Worm (Caenorhabditis elegans) whole organism, mixed stage, embryonic: ENCODE measurements around the gene dod-20.

Experiments
- blmp-1 ChIP-seq: fragments of 150-350 bp; optimal IDR thresholded peaks from 2 replicates; lab custom pipeline; 2014; ENCODE audit warnings: missing biosample characterization, missing genetic modification characterization
- ces-1 ChIP-seq: fragments of 150-350 bp; optimal IDR thresholded peaks from 2 replicates; lab custom pipeline; 2014; ENCODE audit warnings: missing biosample characterization, missing genetic modification reagents, missing genetic modification characterization
- elt-1 ChIP-seq: sonication (generic microtip); optimal IDR thresholded peaks from 2 replicates; lab custom pipeline; 2017; ENCODE audit warnings: missing genetic modification characterization, mild to moderate bottlenecking, missing compliant biosample characterization, antibody characterized with exemption, moderate library complexity, borderline replicate concordance; ENCODE audit not compliant: insufficient read depth
- elt-3 ChIP-seq: fragments of 150-350 bp; optimal IDR thresholded peaks from 2 replicates; lab custom pipeline; 2014; ENCODE audit warnings: missing biosample characterization, missing genetic modification characterization
- lin-13 ChIP-seq: fragments of 150-350 bp; optimal IDR thresholded peaks from 2 replicates; lab custom pipeline; 2014; ENCODE audit warnings: missing biosample characterization, missing genetic modification characterization
- lsy-2 ChIP-seq: fragments of 150-350 bp; optimal IDR thresholded peaks from 2 replicates; lab custom pipeline; 2014; ENCODE audit warnings: missing biosample characterization, missing genetic modification characterization
- mab-5 ChIP-seq: fragments of 150-350 bp; optimal IDR thresholded peaks from 2 replicates; lab custom pipeline; 2014; ENCODE audit warnings: missing biosample characterization, missing genetic modification characterization
- mep-1 ChIP-seq: fragments of 150-350 bp; optimal IDR thresholded peaks from 2 replicates; lab custom pipeline; 2017; ENCODE audit warnings: missing biosample characterization, missing genetic modification reagents, missing genetic modification characterization, inconsistent platforms
- nhr-28 ChIP-seq: fragments of 150-350 bp; optimal IDR thresholded peaks from 2 replicates; lab custom pipeline; 2014; ENCODE audit warnings: missing biosample characterization, missing genetic modification characterization
- pha-4 ChIP-seq: fragments of 150-350 bp; optimal IDR thresholded peaks from 2 replicates; lab custom pipeline; 2018; ENCODE audit warnings: missing biosample characterization, missing genetic modification reagents, missing genetic modification characterization
- snpc-4 ChIP-seq: fragments of 150-350 bp; optimal IDR thresholded peaks from 2 replicates; lab custom pipeline; 2014; ENCODE audit warnings: missing biosample characterization, missing genetic modification characterization
- unc-62 ChIP-seq: fragments of 150-350 bp; optimal IDR thresholded peaks from 2 replicates; lab custom pipeline; 2014; ENCODE audit warnings: missing biosample characterization, missing genetic modification reagents, missing genetic modification characterization
- ztf-11 ChIP-seq: fragments of 150-350 bp; optimal IDR thresholded peaks from 2 replicates; lab custom pipeline; 2014; ENCODE audit warnings: missing biosample characterization, missing genetic modification characterization

- no peak for TF ChIP-seq elt-1 (tag; lab: Kevin White, UChicago)
- no peak for TF ChIP-seq ces-1
- TF ChIP-seq unc-62, result no peak
- TF ChIP-seq pha-4, result no peak
- no peak for TF ChIP-seq blmp-1 (tag; lab: Kevin White, UChicago)
- TF ChIP-seq nhr-28 (tag; lab: Kevin White, UChicago), result no peak
- no peak for TF ChIP-seq snpc-4
- no peak for TF ChIP-seq lsy-2 (tag; lab: Kevin White, UChicago)
- TF ChIP-seq mep-1, result no peak
- no peak for TF ChIP-seq ztf-11
- no peak for TF ChIP-seq elt-3 (tag; lab: Kevin White, UChicago)
- no peak for TF ChIP-seq mab-5 (tag; lab: Kevin White, UChicago)
- TF ChIP-seq lin-13, result no peak
Observed at ce11 chrV:449130-449529, 26.9 kb downstream of the dod-20 start, which contains the start of gene srh-35.
